Fruit fly (Drosophila melanogaster): ENCODE measurements around the gene daw.

daw gene

DNA sequence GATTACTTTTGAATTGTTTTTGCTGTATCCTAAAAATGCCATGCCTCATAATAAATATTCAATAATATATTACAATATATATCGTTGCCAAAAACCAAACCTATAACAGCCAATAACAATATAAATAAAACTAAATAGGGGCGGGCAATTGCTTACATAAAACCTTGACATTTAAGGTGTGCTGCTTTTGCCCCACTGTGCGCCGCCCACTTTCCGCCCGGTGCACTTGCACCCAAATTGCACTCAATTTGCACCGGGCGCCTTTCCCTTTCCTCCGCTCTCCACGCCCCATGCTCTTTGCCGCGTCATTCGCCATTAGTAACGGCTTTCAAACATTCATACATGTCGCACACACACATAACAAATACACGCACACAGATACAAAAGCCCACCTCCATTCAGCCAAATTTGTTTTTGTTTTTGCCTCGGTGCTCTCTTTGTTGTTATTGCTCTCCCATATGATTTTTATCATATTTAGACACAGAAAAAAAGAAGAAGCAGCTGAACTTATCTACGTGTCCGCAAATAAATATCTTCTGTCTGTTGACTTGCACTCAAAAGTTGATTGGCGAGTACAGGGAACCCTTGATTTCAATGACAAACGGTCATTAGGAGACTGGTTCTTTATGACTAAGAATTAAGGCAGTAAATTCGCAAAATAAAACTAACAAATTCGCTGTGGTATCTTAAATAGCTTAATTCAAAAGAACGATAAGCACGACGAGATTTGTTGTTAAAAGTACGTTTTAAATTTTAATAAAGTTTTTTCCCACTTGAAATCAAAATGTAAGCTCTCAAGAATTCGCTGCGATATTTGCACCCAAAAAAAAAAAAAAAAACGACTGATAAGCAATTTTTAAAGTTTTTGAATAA lies 53.0 kb downstream of the daw start (continued):
- no peak for TF ChIP-seq CG1024 (GFP tag; IDR thresholded peaks at IDR 0.05)
- TF ChIP-seq bsh (GFP tag; optimal IDR thresholded peaks at IDR 0.05) = peak; percentile 5 to 57
- no peak for TF ChIP-seq CG17802 (tag; optimal IDR thresholded peaks at IDR 0.05)
- TF ChIP-seq HHEX (GFP tag; optimal IDR thresholded peaks at IDR 0.05) = no peak
- peak; percentile 30 for TF ChIP-seq tap (tag; optimal IDR thresholded peaks at IDR 0.05)
- no peak for TF ChIP-seq HLH4C (GFP tag; IDR thresholded peaks at IDR 0.05; ENCODE audit: partially characterized antibody)
- no peak; the same call in 2 of the 3 replicates for TF ChIP-seq row (GFP tag; IDR thresholded peaks at IDR 0.05)
- TF ChIP-seq hbn (GFP tag; IDR thresholded peaks at IDR 0.05; ENCODE audit: partially characterized antibody) = no peak
- no peak for TF ChIP-seq run (tag; optimal IDR thresholded peaks at IDR 0.05)
- peak; percentile 7 for TF ChIP-seq tin (GFP tag; optimal IDR thresholded peaks at IDR 0.05)
- TF ChIP-seq Hr51 (GFP tag; optimal IDR thresholded peaks at IDR 0.05) = peak in 1 of 2 experiments; percentile 42
- no peak for TF ChIP-seq sima (GFP tag; optimal IDR thresholded peaks at IDR 0.05)
- no peak for TF ChIP-seq E2f2 (GFP tag; IDR thresholded peaks at IDR 0.05)
- peak; percentile 33 for TF ChIP-seq Oli (tag; optimal IDR thresholded peaks at IDR 0.05)
- no peak for TF ChIP-seq Ets97D (GFP tag; optimal IDR thresholded peaks at IDR 0.05)
- no peak for TF ChIP-seq Tbp (GFP tag; optimal IDR thresholded peaks at IDR 0.05)
- TF ChIP-seq shn (GFP tag; optimal IDR thresholded peaks at IDR 0.05) = peak; percentile 8
- TF ChIP-seq mirr (GFP tag; optimal IDR thresholded peaks at IDR 0.05) = peak; percentile 84
- no peak for TF ChIP-seq CG10979 (tag; optimal IDR thresholded peaks at IDR 0.05)
- TF ChIP-seq HLH54F (GFP tag; optimal IDR thresholded peaks at IDR 0.05) = no peak
- no peak for TF ChIP-seq lbe (GFP tag; optimal IDR thresholded peaks at IDR 0.05)
- TF ChIP-seq slbo (GFP tag; IDR thresholded peaks at IDR 0.05) = no peak
- TF ChIP-seq Nf-YA (GFP tag; IDR thresholded peaks at IDR 0.05) = no peak
- no peak for TF ChIP-seq pb (GFP tag; optimal IDR thresholded peaks at IDR 0.05)
- TF ChIP-seq kah (GFP tag; optimal IDR thresholded peaks at IDR 0.05) = no peak
- TF ChIP-seq tgo (GFP tag; IDR thresholded peaks at IDR 0.05) = 0 out of 3 replicates have a peak, but pooled peaks have one; percentile 24
- TF ChIP-seq pho (GFP tag; optimal IDR thresholded peaks at IDR 0.05) = peak; percentile 33
- TF ChIP-seq CG4730 (GFP tag; IDR thresholded peaks at IDR 0.05) = no peak
- TF ChIP-seq hkb (optimal IDR thresholded peaks at IDR 0.05) = no peak
- TF ChIP-seq hkb (GFP tag; IDR thresholded peaks at IDR 0.05) = no peak
- TF ChIP-seq CG12744 (GFP tag; optimal IDR thresholded peaks at IDR 0.05) = no peak
- TF ChIP-seq dati (GFP tag; IDR thresholded peaks at IDR 0.05) = no peak
- TF ChIP-seq crp (GFP tag; optimal IDR thresholded peaks at IDR 0.05) = peak in 1 of 2 experiments; percentile 25
- TF ChIP-seq CG31441 (GFP tag; IDR thresholded peaks at IDR 0.05) = no peak
- TF ChIP-seq pros (GFP tag; optimal IDR thresholded peaks at IDR 0.05) = no peak
- 0 out of 2 replicates have a peak, but pooled peaks have one; percentile 23 for TF ChIP-seq CG6689 (GFP tag; IDR thresholded peaks at IDR 0.05)
- TF ChIP-seq CG10274 (GFP tag; optimal IDR thresholded peaks at IDR 0.05) = no peak
- no peak for TF ChIP-seq Scr (GFP tag; IDR thresholded peaks at IDR 0.05; ENCODE audit: partially characterized antibody)
- no peak for TF ChIP-seq D (optimal IDR thresholded peaks at IDR 0.05)
- no peak for TF ChIP-seq D (GFP tag; optimal IDR thresholded peaks at IDR 0.05)
- no peak for TF ChIP-seq psq (GFP tag; optimal IDR thresholded peaks at IDR 0.05)
- no peak for TF ChIP-seq lola (GFP tag; optimal IDR thresholded peaks at IDR 0.05)
- no peak for TF ChIP-seq fd96Cb (tag; optimal IDR thresholded peaks at IDR 0.05)
- no peak for TF ChIP-seq CG17328 (GFP tag; IDR thresholded peaks at IDR 0.05)
- no peak for TF ChIP-seq Lim3 (GFP tag; IDR thresholded peaks at IDR 0.05)
- no peak for TF ChIP-seq Six4 (GFP tag; optimal IDR thresholded peaks at IDR 0.05)
- TF ChIP-seq sim (GFP tag; IDR thresholded peaks at IDR 0.05) = no peak
- no peak for TF ChIP-seq CG33557 (GFP tag; optimal IDR thresholded peaks at IDR 0.05)
- TF ChIP-seq CG1602 (GFP tag; optimal IDR thresholded peaks at IDR 0.05) = no peak
- no peak for TF ChIP-seq ase (GFP tag; IDR thresholded peaks at IDR 0.05)

All from whole organism, embryonic.